Worm (Caenorhabditis elegans) whole organism, young adult: Measurements from ENCODE around the gene ZC404.15.

Source experiments
- B0035.1 ChIP-seq: sonication (generic microtip); optimal IDR thresholded peaks from 2 replicates; lab custom pipeline; 2016; ENCODE audit warnings: missing genetic modification characterization, mild to moderate bottlenecking, missing compliant biosample characterization, missing genotype, missing genetic modification reagents
- B0261.1 ChIP-seq: sonication (generic microtip); optimal IDR thresholded peaks from 2 replicates; lab custom pipeline; 2016; ENCODE audit warnings: mild to moderate bottlenecking, missing genetic modification characterization, moderate library complexity, missing compliant biosample characterization
- F10E7.11 ChIP-seq: sonication (generic microtip); optimal IDR thresholded peaks from 2 replicates; lab custom pipeline; 2017; ENCODE audit warnings: mild to moderate bottlenecking, missing genetic modification characterization, moderate library complexity, missing compliant biosample characterization
- F33H1.4 ChIP-seq: fragments of 200-800 bp; sonication (Bioruptor generic); IDR thresholded peaks from 2 replicates; pipeline ENCODE4 v1.3.6; 2022; ENCODE audit warnings: missing genetic modification reagents, missing genetic modification characterization, missing compliant biosample characterization
- F57A8.1 ChIP-seq: fragments of 200-800 bp; sonication (Bioruptor generic); optimal IDR thresholded peaks from 2 replicates; lab custom pipeline; 2018; ENCODE audit warnings: mild to moderate bottlenecking, missing genetic modification characterization, moderate library complexity, missing compliant biosample characterization
- T07F8.4 ChIP-seq: sonication (generic microtip); optimal IDR thresholded peaks from 2 replicates; lab custom pipeline; 2016; ENCODE audit warnings: mild to moderate bottlenecking, missing genetic modification characterization, moderate library complexity, missing compliant biosample characterization
- ama-1 ChIP-seq, 3 experiments: fragments of 150-350 bp in 1 of 3; sonication (generic microtip) in 2 of 3; optimal IDR thresholded peaks; 2 replicates each; lab custom pipeline; 2014 to 2018; ENCODE audit warnings: missing biosample characterization in 2 of 3, missing genetic modification characterization in 2 of 3, missing genetic modification reagents in 2 of 3
- atf-7 ChIP-seq: sonication (generic microtip); optimal IDR thresholded peaks from 2 replicates; lab custom pipeline; 2017; ENCODE audit warnings: mild to moderate bottlenecking, missing genetic modification characterization, missing compliant biosample characterization
- attf-6 ChIP-seq: fragments of 200-800 bp; sonication (Bioruptor generic); IDR thresholded peaks from 2 replicates; pipeline ENCODE4 v1.3.6; 2022; ENCODE audit warnings: missing genetic modification reagents, missing genetic modification characterization, missing compliant biosample characterization
- ccch-3 ChIP-seq: fragments of 200-800 bp; sonication (Bioruptor generic); optimal IDR thresholded peaks from 2 replicates; lab custom pipeline; 2018; ENCODE audit warnings: mild to moderate bottlenecking, missing genetic modification characterization, missing compliant biosample characterization
- cebp-1 ChIP-seq, 2 experiments: fragments of 200-800 bp in 1 of 2; sonication (Bioruptor generic) in 1 of 2; sonication (generic microtip) in 1 of 2; IDR thresholded peaks in 1 of 2; optimal IDR thresholded peaks in 1 of 2; 2 replicates each; pipeline versions ENCODE4 v1.3.6 to Lab custom; 2017 to 2022; ENCODE audit warnings: missing compliant biosample characterization in 2 of 2, missing genetic modification characterization in 2 of 2, mild to moderate bottlenecking in 1 of 2, missing genetic modification reagents in 1 of 2, moderate library complexity in 1 of 2
- cebp-2 ChIP-seq: fragments of 200-800 bp; sonication (Bioruptor generic); IDR thresholded peaks from 2 replicates; pipeline ENCODE4 v1.3.6; 2022; ENCODE audit warnings: missing genetic modification characterization, missing compliant biosample characterization
- ceh-100 ChIP-seq: fragments of 200-800 bp; sonication (Bioruptor generic); IDR thresholded peaks from 2 replicates; pipeline ENCODE4 v1.3.6; 2022; ENCODE audit warnings: missing genetic modification reagents, missing genetic modification characterization, missing compliant biosample characterization
- ceh-40 ChIP-seq: fragments of 200-800 bp; sonication (Bioruptor generic); IDR thresholded peaks from 2 replicates; pipeline ENCODE4 v1.3.6; 2022; ENCODE audit warnings: missing genetic modification characterization, missing compliant biosample characterization
- ceh-58 ChIP-seq: fragments of 200-800 bp; sonication (Bioruptor generic); IDR thresholded peaks from 2 replicates; pipeline ENCODE4 v1.3.6; 2022; ENCODE audit warnings: missing genetic modification characterization, missing compliant biosample characterization
- ceh-91 ChIP-seq: fragments of 200-800 bp; sonication (Bioruptor generic); IDR thresholded peaks from 2 replicates; pipeline ENCODE4 v1.3.6; 2022; ENCODE audit warnings: missing genetic modification reagents, missing genetic modification characterization, missing compliant biosample characterization
- chd-7 ChIP-seq: sonication (generic microtip); optimal IDR thresholded peaks from 2 replicates; lab custom pipeline; 2016; ENCODE audit warnings: mild to moderate bottlenecking, missing genetic modification characterization, moderate library complexity, missing compliant biosample characterization
- die-1 ChIP-seq: sonication (generic microtip); optimal IDR thresholded peaks from 2 replicates; lab custom pipeline; 2016; ENCODE audit warnings: missing genotype, mild to moderate bottlenecking, missing genetic modification characterization, missing compliant biosample characterization
- dpl-1 ChIP-seq: fragments of 150-350 bp; optimal IDR thresholded peaks from 2 replicates; lab custom pipeline; 2014; ENCODE audit warnings: missing biosample characterization, missing genetic modification reagents, missing genetic modification characterization
- ekl-4 ChIP-seq: fragments of 200-800 bp; sonication (Bioruptor generic); IDR thresholded peaks from 2 replicates; pipeline ENCODE4 v1.3.6; 2022; ENCODE audit warnings: missing genetic modification reagents, missing genetic modification characterization, missing compliant biosample characterization
- ets-4 ChIP-seq: fragments of 200-800 bp; sonication (Bioruptor generic); optimal IDR thresholded peaks from 2 replicates; lab custom pipeline; 2018; ENCODE audit warnings: mild to moderate bottlenecking, missing genetic modification characterization, missing compliant biosample characterization
- hlh-12 ChIP-seq: sonication (generic microtip); optimal IDR thresholded peaks from 2 replicates; lab custom pipeline; 2016; ENCODE audit warnings: missing genetic modification characterization, missing compliant biosample characterization
- hmg-1.2 ChIP-seq: fragments of 200-800 bp; sonication (Bioruptor generic); IDR thresholded peaks from 2 replicates; pipeline ENCODE4 v1.3.6; 2022; ENCODE audit warnings: missing genetic modification reagents, missing genetic modification characterization, missing compliant biosample characterization
- lin-54 ChIP-seq: fragments of 200-800 bp; sonication (Bioruptor generic); optimal IDR thresholded peaks from 2 replicates; lab custom pipeline; 2018; ENCODE audit warnings: mild to moderate bottlenecking, missing genetic modification characterization, missing compliant biosample characterization
- lir-1 ChIP-seq: fragments of 200-800 bp; sonication (Bioruptor generic); conservative IDR thresholded peaks from 2 replicates; pipeline ENCODE4 v1.3.6; 2022; ENCODE audit warnings: missing genetic modification reagents, missing genetic modification characterization, missing compliant biosample characterization
- lsl-1 ChIP-seq: fragments of 200-800 bp; sonication (Bioruptor generic); optimal IDR thresholded peaks from 2 replicates; lab custom pipeline; 2018; ENCODE audit warnings: mild to moderate bottlenecking, missing genetic modification characterization, moderate library complexity, missing compliant biosample characterization
- madf-6 ChIP-seq: fragments of 200-800 bp; sonication (Bioruptor generic); IDR thresholded peaks from 2 replicates; pipeline ENCODE4 v1.3.6; 2022; ENCODE audit warnings: missing genetic modification reagents, missing genetic modification characterization, missing compliant biosample characterization
- mcd-1 ChIP-seq: fragments of 200-800 bp; sonication (Bioruptor generic); IDR thresholded peaks from 2 replicates; pipeline ENCODE4 v1.3.6; 2022; ENCODE audit warnings: missing genetic modification reagents, missing genetic modification characterization, missing compliant biosample characterization
- nfya-1 ChIP-seq: sonication (generic microtip); optimal IDR thresholded peaks from 2 replicates; lab custom pipeline; 2017; ENCODE audit warnings: antibody characterized with exemption, missing compliant biosample characterization, missing genetic modification characterization, borderline replicate concordance; ENCODE audit not compliant: insufficient read depth
- nhr-120 ChIP-seq: fragments of 200-800 bp; sonication (Bioruptor generic); IDR thresholded peaks from 2 replicates; pipeline ENCODE4 v1.3.6; 2022; ENCODE audit warnings: missing genetic modification characterization, missing compliant biosample characterization
- pbrm-1 ChIP-seq: fragments of 200-800 bp; sonication (Bioruptor generic); IDR thresholded peaks from 2 replicates; pipeline ENCODE4 v1.3.6; 2022; ENCODE audit warnings: missing genetic modification reagents, missing genetic modification characterization, missing compliant biosample characterization
- rcor-1 ChIP-seq: fragments of 200-800 bp; sonication (Bioruptor generic); IDR thresholded peaks from 2 replicates; pipeline ENCODE4 v1.3.6; 2022; ENCODE audit warnings: missing genetic modification reagents, missing genetic modification characterization, missing compliant biosample characterization
- repo-1 ChIP-seq: sonication (generic microtip); optimal IDR thresholded peaks from 2 replicates; lab custom pipeline; 2017; ENCODE audit warnings: mild to moderate bottlenecking, missing genetic modification characterization, missing compliant biosample characterization
- snpc-4 ChIP-seq, 5 experiments: fragments of 150-350 bp in 1 of 5; sonication (generic microtip) in 4 of 5; optimal IDR thresholded peaks; 2 replicates each; lab custom pipeline; 2014 to 2018; ENCODE audit warnings: missing genetic modification characterization in 5 of 5, missing biosample characterization in 3 of 5, antibody characterized with exemption in 2 of 5, mild to moderate bottlenecking in 2 of 5, missing compliant biosample characterization in 2 of 5, missing genotype in 2 of 5, moderate library complexity in 2 of 5, missing genetic modification reagents in 1 of 5
- tbp1 ChIP-seq: fragments of 200-800 bp; sonication (Bioruptor generic); optimal IDR thresholded peaks from 2 replicates; lab custom pipeline; 2018; ENCODE audit warnings: mild to moderate bottlenecking, missing genetic modification characterization, missing compliant biosample characterization
- tlf-1 ChIP-seq: fragments of 200-800 bp; sonication (Bioruptor generic); optimal IDR thresholded peaks from 2 replicates; lab custom pipeline; 2018; ENCODE audit warnings: mild to moderate bottlenecking, missing genetic modification characterization, missing compliant biosample characterization
- xnd-1 ChIP-seq: sonication (generic microtip); optimal IDR thresholded peaks from 2 replicates; lab custom pipeline; 2016; ENCODE audit warnings: missing genotype, missing genetic modification reagents, missing genetic modification characterization, missing compliant biosample characterization
- ztf-18 ChIP-seq: sonication (generic microtip); optimal IDR thresholded peaks from 2 replicates; lab custom pipeline; 2016; ENCODE audit warnings: missing genotype, mild to moderate bottlenecking, missing genetic modification characterization, missing compliant biosample characterization
- ztf-26 ChIP-seq: sonication (generic microtip); optimal IDR thresholded peaks from 2 replicates; lab custom pipeline; 2017; ENCODE audit warnings: missing genetic modification characterization, missing compliant biosample characterization
- ztf-28 ChIP-seq: fragments of 200-800 bp; sonication (Bioruptor generic); IDR thresholded peaks from 2 replicates; pipeline ENCODE4 v1.3.6; 2022; ENCODE audit warnings: missing genetic modification reagents, missing genetic modification characterization, missing compliant biosample characterization
- ztf-3 ChIP-seq: fragments of 200-800 bp; sonication (Bioruptor generic); optimal IDR thresholded peaks from 2 replicates; lab custom pipeline; 2018; ENCODE audit warnings: mild to moderate bottlenecking, missing genetic modification characterization, missing compliant biosample characterization

ZC404.15 gene

DNA sequence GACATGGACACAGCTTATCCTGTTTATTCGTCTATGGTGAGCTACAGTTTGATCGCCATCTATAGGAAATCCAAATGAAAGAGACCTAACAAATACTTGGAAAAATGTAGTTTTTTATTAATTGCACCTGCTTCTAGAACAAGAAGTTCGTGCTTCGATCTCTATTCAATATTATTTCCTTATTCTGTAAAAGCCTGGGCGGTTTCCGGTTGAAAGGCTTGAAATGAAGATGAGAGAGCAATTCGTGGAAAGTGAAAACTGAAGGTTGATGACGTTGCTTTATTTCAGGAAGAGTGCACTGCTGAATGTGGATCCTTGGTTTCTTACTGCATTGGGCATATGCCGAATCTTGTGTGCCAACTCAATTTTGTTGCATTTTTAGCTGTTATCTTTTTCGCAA, 410 bp downstream of the ZC404.15 start:
- TF ChIP-seq chd-7 (tag; lab: Kevin White, UChicago) (no peak), cebp-2 (GFP tag; lab: Robert Waterston, UW) (0 out of 2 replicates have a peak, but pooled peaks have one; percentile 26)

DNA sequence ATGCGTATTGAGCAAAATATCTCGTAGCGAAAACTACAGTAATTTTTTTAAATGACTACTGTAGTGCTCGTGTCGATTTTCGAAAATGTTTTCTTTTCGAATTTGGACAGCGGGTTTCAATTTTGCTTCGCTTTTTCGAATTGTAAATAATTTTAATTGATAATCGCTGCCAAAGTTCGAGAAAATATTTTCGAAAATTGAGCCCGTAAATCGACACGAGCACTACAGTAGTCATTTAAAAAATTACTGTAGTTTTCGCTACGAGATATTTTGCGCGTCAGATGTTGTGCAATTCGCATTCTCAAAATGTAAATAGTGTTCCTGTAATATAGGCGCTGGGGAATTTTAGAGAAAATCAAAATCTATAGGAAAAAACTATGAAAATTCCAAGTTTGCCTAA, 2.0 kb downstream of the ZC404.15 start:
- no peak for TF ChIP-seq ztf-26 (tag; lab: Kevin White, UChicago)
- no peak for TF ChIP-seq ztf-28 (GFP tag; lab: Robert Waterston, UW)
- no peak for TF ChIP-seq T07F8.4 (tag; lab: Kevin White, UChicago)
- no peak for TF ChIP-seq ekl-4 (GFP tag; lab: Robert Waterston, UW)
- peak; percentile 81 for TF ChIP-seq lsl-1 (GFP tag; lab: Kevin White, UChicago)
- TF ChIP-seq B0261.1 (tag; lab: Kevin White, UChicago), result no peak
- TF ChIP-seq cebp-2 (GFP tag; lab: Robert Waterston, UW), result no peak
- TF ChIP-seq ztf-3 (GFP tag; lab: Kevin White, UChicago), result no peak
- TF ChIP-seq dpl-1 (GFP tag; lab: Kevin White, UChicago), result no peak
- no peak for TF ChIP-seq pbrm-1
- TF ChIP-seq ceh-40, result no peak
- TF ChIP-seq F33H1.4 (GFP tag; lab: Robert Waterston, UW), result peak; percentile 60
- TF ChIP-seq die-1 (tag; lab: Kevin White, UChicago), result no peak
- no peak for TF ChIP-seq lir-1 (GFP tag; lab: Robert Waterston, UW)
- TF ChIP-seq madf-6 (GFP tag; lab: Robert Waterston, UW), result no peak; the same call in 1 of the 2 replicates
- no peak for TF ChIP-seq xnd-1
- TF ChIP-seq ceh-91, result peak; percentile 50; the same call in 1 of the 2 replicates
- TF ChIP-seq F10E7.11 (tag; lab: Kevin White, UChicago), result no peak
- no peak for TF ChIP-seq cebp-1 (GFP tag; IDR thresholded peaks at IDR 0.05; lab: Robert Waterston, UW)
- no peak for TF ChIP-seq cebp-1 (tag; optimal IDR thresholded peaks at IDR 0.05; lab: Kevin White, UChicago)
- no peak for TF ChIP-seq ccch-3 (GFP tag; lab: Kevin White, UChicago)
- TF ChIP-seq snpc-4 (GFP tag; optimal IDR thresholded peaks at IDR 0.05; lab: Kevin White, UChicago), result no peak
- TF ChIP-seq snpc-4 (tag; optimal IDR thresholded peaks at IDR 0.05; lab: Kevin White, UChicago), result no peak
- no peak for TF ChIP-seq lin-54 (GFP tag; lab: Kevin White, UChicago)

DNA sequence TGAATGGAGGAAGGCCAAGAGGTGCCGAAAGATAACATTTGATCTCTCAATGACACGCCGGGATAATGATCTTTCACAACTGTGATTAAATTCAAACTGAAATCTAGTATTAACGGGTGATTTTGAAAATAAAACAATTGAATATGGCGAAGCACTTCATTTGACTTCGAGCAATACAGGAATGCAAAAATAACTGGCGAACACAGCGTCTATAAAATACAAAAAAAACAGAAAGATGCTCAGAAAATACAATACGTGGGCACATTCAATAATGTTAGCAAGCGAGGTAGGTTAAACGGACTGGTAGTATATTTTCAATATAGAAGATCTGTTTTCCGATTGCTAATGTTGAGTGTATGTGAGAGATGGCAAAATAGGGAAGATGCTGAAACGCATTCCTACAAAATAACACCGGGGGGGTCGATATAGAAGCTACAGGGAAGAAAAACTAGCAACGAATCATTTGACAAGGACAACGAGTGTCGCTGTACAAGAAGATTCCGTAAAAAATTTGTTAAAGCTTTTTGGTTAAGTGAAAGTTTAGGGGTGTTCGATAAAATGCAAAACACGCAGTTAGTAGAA, 2.9 kb downstream of the ZC404.15 start:
- TF ChIP-seq rcor-1 (GFP tag; lab: Robert Waterston, UW) (peak; percentile 45; the same call in 1 of the 2 replicates), nfya-1 (no peak), repo-1 (peak; percentile 25), attf-6 (GFP tag; lab: Robert Waterston, UW) (peak; percentile 65; the same call in 1 of the 2 replicates), mcd-1 (GFP tag; lab: Robert Waterston, UW) (no peak), ceh-58 (GFP tag; lab: Robert Waterston, UW) (no peak), F33H1.4 (GFP tag; lab: Robert Waterston, UW) (peak; percentile 21; the same call in 1 of the 2 replicates), hlh-12 (no peak), ztf-28 (GFP tag; lab: Robert Waterston, UW) (no peak), ekl-4 (GFP tag; lab: Robert Waterston, UW) (peak; percentile 65), F57A8.1 (GFP tag; lab: Kevin White, UChicago) (no peak), snpc-4 (GFP tag; optimal IDR thresholded peaks at IDR 0.05; lab: Kevin White, UChicago) (peak; percentile 60), snpc-4 (tag; optimal IDR thresholded peaks at IDR 0.05; lab: Kevin White, UChicago) (peak in 1 of 4 experiments; percentile 44), cebp-1 (GFP tag; IDR thresholded peaks at IDR 0.05; lab: Robert Waterston, UW) (no peak), cebp-1 (tag; optimal IDR thresholded peaks at IDR 0.05; lab: Kevin White, UChicago) (no peak), atf-7 (peak; percentile 27), ets-4 (no peak), hmg-1.2 (GFP tag; lab: Robert Waterston, UW) (peak; percentile 39), tbp1 (GFP tag; lab: Kevin White, UChicago) (peak; percentile 32), ztf-3 (GFP tag; lab: Kevin White, UChicago) (no peak), ama-1 (optimal IDR thresholded peaks at IDR 0.05; lab: Kevin White, UChicago) (no peak), ama-1 (GFP tag; optimal IDR thresholded peaks at IDR 0.05; lab: Kevin White, UChicago) (peak in 1 of 2 experiments; percentile 69), tlf-1 (peak; percentile 75), ztf-26 (tag; lab: Kevin White, UChicago) (no peak), B0035.1 (tag; lab: Kevin White, UChicago) (no peak), ceh-100 (GFP tag; lab: Robert Waterston, UW) (0 out of 2 replicates have a peak, but pooled peaks have one; percentile 28), ceh-91 (no peak), lin-54 (GFP tag; lab: Kevin White, UChicago) (peak; percentile 46), die-1 (tag; lab: Kevin White, UChicago) (peak; percentile 34), ztf-18 (tag; lab: Kevin White, UChicago) (peak; percentile 22), nhr-120 (GFP tag; lab: Robert Waterston, UW) (no peak)
